Worm (Caenorhabditis elegans) whole organism, L4/young adult: Measurements from ENCODE around the gene smk-1.

Source experiments
- W03F9.2 ChIP-seq: fragments of 150-350 bp; optimal IDR thresholded peaks from 2 replicates; lab custom pipeline; 2014; ENCODE audit warnings: missing biosample characterization, missing genetic modification characterization
- dao-5 ChIP-seq: sonication (generic microtip); optimal IDR thresholded peaks from 2 replicates; lab custom pipeline; 2016; ENCODE audit warnings: missing genotype, missing genetic modification characterization, moderate library complexity, missing compliant biosample characterization
- him-1 ChIP-seq: sonication (generic microtip); optimal IDR thresholded peaks from 2 replicates; lab custom pipeline; 2016; ENCODE audit warnings: missing genotype, missing genetic modification reagents, missing genetic modification characterization, missing compliant biosample characterization

DNA sequence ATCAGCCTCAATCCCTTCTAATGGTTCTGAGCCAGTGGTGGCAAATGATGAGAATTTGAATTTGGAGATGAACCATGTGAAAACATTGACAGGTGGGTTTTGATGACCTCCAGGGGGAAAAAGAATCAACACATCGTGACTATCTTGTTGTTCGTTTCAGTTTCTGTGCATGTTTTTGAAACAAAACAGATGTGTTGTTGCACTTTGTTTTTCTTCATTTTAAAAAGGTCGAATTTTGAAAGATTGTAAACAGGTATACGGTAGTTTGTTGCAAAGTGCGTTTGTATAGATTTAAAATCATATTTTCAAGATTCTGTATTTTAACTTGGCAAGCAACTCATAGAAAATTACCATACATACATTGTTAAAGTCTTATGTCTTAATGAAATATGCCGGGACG, 42.8 kb downstream of the smk-1 start:
- TF ChIP-seq W03F9.2 (tag; lab: Kevin White, UChicago), result no peak
- TF ChIP-seq dao-5 (tag; lab: Kevin White, UChicago), result no peak
- no peak for TF ChIP-seq him-1 (tag; lab: Kevin White, UChicago)
